Fruit fly (Drosophila melanogaster) whole organism, prepupa: ENCODE results near the gene Fbp1.

Experiments
- Blimp-1 ChIP-seq: fragments of 200-800 bp; sonication (Bioruptor generic); optimal IDR thresholded peaks from 3 replicates; lab custom pipeline; 2017; ENCODE audit warnings: missing biosample characterization, missing genetic modification characterization, mild to moderate bottlenecking, moderate library complexity, missing genetic modification reagents
- CG11762 ChIP-seq: fragments of 200-800 bp; sonication (Bioruptor generic); optimal IDR thresholded peaks from 3 replicates; lab custom pipeline; 2016; ENCODE audit warnings: missing biosample characterization, missing genetic modification characterization; ENCODE audit not compliant: insufficient read depth
- CG16779 ChIP-seq: fragments of 200-800 bp; sonication (Bioruptor generic); optimal IDR thresholded peaks from 3 replicates; lab custom pipeline; 2017; ENCODE audit warnings: missing biosample characterization, mild to moderate bottlenecking, missing genetic modification characterization
- CG6163 ChIP-seq: fragments of 200-800 bp; sonication (Bioruptor generic); IDR thresholded peaks from 3 replicates; pipeline ENCODE4 v1.3.6; 2022; ENCODE audit warnings: missing biosample characterization, missing genetic modification characterization
- CG6854 ChIP-seq: fragments of 200-800 bp; sonication (Bioruptor generic); optimal IDR thresholded peaks from 2 replicates; lab custom pipeline; 2017; ENCODE audit warnings: missing biosample characterization, mild to moderate bottlenecking, missing genetic modification characterization
- Eip78C ChIP-seq: fragments of 200-800 bp; sonication (Bioruptor generic); peaks from one replicate; lab custom pipeline; 2016; ENCODE audit warnings: missing biosample characterization, missing genetic modification characterization
- Eip93F ChIP-seq: fragments of 200-800 bp; sonication (Bioruptor generic); optimal IDR thresholded peaks from 2 replicates; lab custom pipeline; 2016; ENCODE audit warnings: missing biosample characterization, mild to moderate bottlenecking, missing genetic modification characterization
- Hr4 ChIP-seq: fragments of 200-800 bp; sonication (Bioruptor generic); optimal IDR thresholded peaks from 3 replicates; lab custom pipeline; 2016; ENCODE audit warnings: missing biosample characterization, missing genetic modification characterization
- Lpt ChIP-seq: fragments of 200-800 bp; sonication (Bioruptor generic); optimal IDR thresholded peaks from 3 replicates; lab custom pipeline; 2016; ENCODE audit warnings: missing biosample characterization, missing genetic modification characterization
- Sox102F ChIP-seq: fragments of 200-800 bp; sonication (Bioruptor generic); optimal IDR thresholded peaks from 2 replicates; lab custom pipeline; 2016; ENCODE audit warnings: missing biosample characterization, mild to moderate bottlenecking, missing genetic modification characterization
- ss ChIP-seq, 2 experiments: fragments of 200-800 bp; sonication (Bioruptor generic); optimal IDR thresholded peaks; 2 replicates in 1 of 2; 3 replicates in 1 of 2; lab custom pipeline; 2017 to 2018; ENCODE audit warnings: mild to moderate bottlenecking in 2 of 2, missing biosample characterization in 2 of 2, missing genetic modification characterization in 2 of 2, moderate library complexity in 1 of 2
- svp ChIP-seq: fragments of 200-800 bp; sonication (Bioruptor generic); peaks from one replicate; lab custom pipeline; 2016; ENCODE audit warnings: missing biosample characterization, missing genetic modification characterization
- vri ChIP-seq: fragments of 200-800 bp; sonication (Bioruptor generic); optimal IDR thresholded peaks from 3 replicates; lab custom pipeline; 2016; ENCODE audit warnings: missing biosample characterization, mild to moderate bottlenecking, missing genetic modification characterization

DNA sequence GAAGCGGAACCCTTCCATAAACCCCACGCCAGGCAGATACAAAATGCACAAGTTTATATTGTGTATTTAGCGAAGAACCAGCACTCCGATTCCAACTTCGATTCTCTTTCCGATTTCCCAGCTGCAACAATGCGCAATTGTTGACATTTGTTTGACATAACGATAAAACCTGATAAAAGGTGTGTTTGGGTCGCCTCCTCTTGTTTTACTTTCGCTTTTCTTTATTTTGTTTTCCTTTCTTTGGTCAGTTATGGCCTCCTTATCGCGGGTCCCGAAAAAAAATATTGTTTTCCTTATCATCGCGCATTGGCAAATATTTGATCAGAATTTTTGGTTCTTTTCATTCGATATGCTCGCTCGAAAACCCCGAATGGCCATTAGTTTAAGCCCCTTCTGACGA lies 7.1 kb upstream of the Fbp1 start:
- no peak for TF ChIP-seq CG6163 (GFP tag; lab: Robert Waterston, UW)
- TF ChIP-seq CG6854, result no peak
- TF ChIP-seq Eip78C (GFP tag; lab: Kevin White, UChicago), result no peak
- TF ChIP-seq Blimp-1 (GFP tag; lab: Kevin White, UChicago), result no peak
- TF ChIP-seq CG11762 (GFP tag; lab: Kevin White, UChicago), result no peak
- TF ChIP-seq svp (GFP tag; lab: Kevin White, UChicago), result no peak
- no peak for TF ChIP-seq ss (GFP tag; optimal IDR thresholded peaks at IDR 0.05; lab: Kevin White, UChicago)
- TF ChIP-seq Eip93F (GFP tag; lab: Kevin White, UChicago), result no peak
- no peak for TF ChIP-seq Lpt
- TF ChIP-seq Sox102F, result no peak
- TF ChIP-seq CG16779 (tag; lab: Kevin White, UChicago), result no peak
- TF ChIP-seq vri (GFP tag; lab: Kevin White, UChicago), result no peak
- TF ChIP-seq Hr4 (GFP tag; lab: Kevin White, UChicago), result no peak
